Fruit fly (Drosophila melanogaster) whole organism, embryonic: ENCODE data around the gene Spn27A.
A peak's percentile ranks its signal among the peaks of the same experiment; 100 is the strongest.

Experiments used
- Aef1 ChIP-seq: fragments of 200-800 bp; sonication (Bioruptor generic); IDR thresholded peaks from 3 replicates; pipeline ENCODE4 v1.3.6; 2022; ENCODE audit warnings: missing biosample characterization, missing genetic modification characterization
- Blimp-1 ChIP-seq: fragments of 200-800 bp; sonication (Bioruptor generic); optimal IDR thresholded peaks from 3 replicates; lab custom pipeline; 2018; ENCODE audit warnings: missing biosample characterization, missing genetic modification characterization, mild to moderate bottlenecking, moderate library complexity, missing genetic modification reagents
- CG1024 ChIP-seq: fragments of 200-800 bp; sonication (Bioruptor generic); IDR thresholded peaks from 2 replicates; pipeline ENCODE4 v1.3.6; 2022; ENCODE audit warnings: missing biosample characterization, missing genetic modification characterization
- CG10979 ChIP-seq: fragments of 200-800 bp; sonication (Bioruptor generic); optimal IDR thresholded peaks from 2 replicates; lab custom pipeline; 2018; ENCODE audit warnings: missing biosample characterization, mild to moderate bottlenecking, missing genetic modification characterization, moderate library complexity
- CG12104 ChIP-seq: fragments of 200-800 bp; sonication (Bioruptor generic); optimal IDR thresholded peaks from 3 replicates; lab custom pipeline; 2016; ENCODE audit warnings: missing biosample characterization, missing genetic modification characterization
- CG1233 ChIP-seq: fragments of 200-800 bp; sonication (Bioruptor generic); optimal IDR thresholded peaks from 4 replicates; lab custom pipeline; 2018; ENCODE audit warnings: missing biosample characterization, mild to moderate bottlenecking, missing genetic modification characterization
- CG13624 ChIP-seq: fragments of 200-800 bp; sonication (Bioruptor generic); optimal IDR thresholded peaks from 2 replicates; lab custom pipeline; 2016; ENCODE audit warnings: missing biosample characterization, missing genetic modification characterization
- CG14441 ChIP-seq: fragments of 200-800 bp; sonication (Bioruptor generic); IDR thresholded peaks from 2 replicates; pipeline ENCODE4 v1.3.6; 2022; ENCODE audit warnings: missing biosample characterization, missing genetic modification characterization
- CG16815 ChIP-seq: fragments of 200-800 bp; sonication (Bioruptor generic); optimal IDR thresholded peaks from 3 replicates; lab custom pipeline; 2017; ENCODE audit warnings: missing biosample characterization, mild to moderate bottlenecking, missing genetic modification characterization
- CG18764 ChIP-seq: fragments of 200-800 bp; sonication (Bioruptor generic); optimal IDR thresholded peaks from 3 replicates; lab custom pipeline; 2016; ENCODE audit warnings: missing biosample characterization, missing genetic modification characterization
- CG2129 ChIP-seq: fragments of 200-800 bp; sonication (Bioruptor generic); IDR thresholded peaks from 2 replicates; pipeline ENCODE4 v1.3.6; 2022; ENCODE audit warnings: missing biosample characterization, missing genetic modification characterization; ENCODE audit not compliant: partially characterized antibody
- CG2678 ChIP-seq: fragments of 200-800 bp; sonication (Bioruptor generic); optimal IDR thresholded peaks from 3 replicates; lab custom pipeline; 2019; ENCODE audit warnings: missing biosample characterization, mild to moderate bottlenecking, missing genetic modification characterization, moderate library complexity
- CG32532 ChIP-seq: fragments of 200-800 bp; sonication (Bioruptor generic); IDR thresholded peaks from 2 replicates; pipeline ENCODE4 v1.3.6; 2022; ENCODE audit warnings: missing biosample characterization, missing genetic modification characterization
- CG4360 ChIP-seq: fragments of 200-800 bp; sonication (Bioruptor generic); IDR thresholded peaks from 2 replicates; pipeline ENCODE4 v1.3.6; 2022; ENCODE audit warnings: missing biosample characterization, missing genetic modification characterization
- CG7271 ChIP-seq: fragments of 200-800 bp; sonication (Bioruptor generic); optimal IDR thresholded peaks from 2 replicates; lab custom pipeline; 2018; ENCODE audit warnings: missing biosample characterization, mild to moderate bottlenecking, missing genetic modification characterization, moderate library complexity
- CG7786 ChIP-seq: fragments of 200-800 bp; sonication (Bioruptor generic); optimal IDR thresholded peaks from 2 replicates; lab custom pipeline; 2016; ENCODE audit warnings: missing biosample characterization, missing genetic modification characterization
- CG8944 ChIP-seq: fragments of 200-800 bp; sonication (Bioruptor generic); optimal IDR thresholded peaks from 3 replicates; lab custom pipeline; 2016; ENCODE audit warnings: missing biosample characterization, missing genetic modification characterization
- CHES-1-like ChIP-seq: fragments of 200-800 bp; sonication (Bioruptor generic); optimal IDR thresholded peaks from 2 replicates; lab custom pipeline; 2016; ENCODE audit warnings: missing biosample characterization, missing genetic modification characterization
- ERR ChIP-seq: fragments of 200-800 bp; sonication (Bioruptor generic); optimal IDR thresholded peaks from 2 replicates; lab custom pipeline; 2016; ENCODE audit warnings: missing biosample characterization, missing genetic modification characterization
- Ets97D ChIP-seq: fragments of 200-800 bp; sonication (Bioruptor generic); optimal IDR thresholded peaks from 3 replicates; lab custom pipeline; 2016; ENCODE audit warnings: missing biosample characterization, missing genetic modification characterization
- Gsc ChIP-seq: fragments of 200-800 bp; sonication (Bioruptor generic); IDR thresholded peaks from 2 replicates; pipeline ENCODE4 v1.3.6; 2022; ENCODE audit warnings: missing biosample characterization, missing genetic modification characterization
- H15 ChIP-seq: fragments of 200-800 bp; sonication (Bioruptor generic); IDR thresholded peaks from 3 replicates; pipeline ENCODE4 v1.3.6; 2022; ENCODE audit warnings: missing biosample characterization, missing genetic modification characterization
- HHEX ChIP-seq: fragments of 200-800 bp; sonication (Bioruptor generic); optimal IDR thresholded peaks from 3 replicates; lab custom pipeline; 2017; ENCODE audit warnings: missing biosample characterization, mild to moderate bottlenecking, missing genetic modification characterization, missing genetic modification reagents
- MBD-R2 ChIP-seq: fragments of 200-800 bp; sonication (Bioruptor generic); IDR thresholded peaks from 2 replicates; pipeline ENCODE4 v1.3.6; 2022; ENCODE audit warnings: missing biosample characterization, missing genetic modification characterization
- Med ChIP-seq: fragments of 200-800 bp; sonication (Bioruptor generic); peaks from one replicate; lab custom pipeline; 2016; ENCODE audit warnings: missing biosample characterization, missing genetic modification characterization, mild to moderate bottlenecking, inconsistent platforms, moderate library complexity
- Nf-YC ChIP-seq: fragments of 200-800 bp; optimal IDR thresholded peaks from 3 replicates; lab custom pipeline; 2019; ENCODE audit warnings: missing biosample characterization, mild to moderate bottlenecking, missing genetic modification characterization, moderate library complexity
- Optix ChIP-seq: fragments of 200-800 bp; sonication (Bioruptor generic); IDR thresholded peaks from 3 replicates; pipeline ENCODE4 v1.3.6; 2022; ENCODE audit warnings: missing biosample characterization, missing genetic modification characterization
- Ravus ChIP-seq: fragments of 200-800 bp; sonication (Bioruptor generic); IDR thresholded peaks from 2 replicates; pipeline ENCODE4 v1.3.6; 2022; ENCODE audit warnings: missing biosample characterization, missing genetic modification characterization
- Rx ChIP-seq: fragments of 200-800 bp; sonication (Bioruptor generic); IDR thresholded peaks from 2 replicates; pipeline ENCODE4 v1.3.6; 2022; ENCODE audit warnings: missing biosample characterization, missing genetic modification characterization
- Xrp1 ChIP-seq: fragments of 200-800 bp; sonication (Bioruptor generic); IDR thresholded peaks from 2 replicates; pipeline ENCODE4 v1.3.6; 2022; ENCODE audit warnings: missing biosample characterization, missing genetic modification characterization
- ase ChIP-seq: fragments of 200-800 bp; sonication (Bioruptor generic); IDR thresholded peaks from 3 replicates; pipeline ENCODE4 v1.3.6; 2022; ENCODE audit warnings: missing biosample characterization, missing genetic modification characterization
- ato ChIP-seq: fragments of 200-800 bp; sonication (Bioruptor generic); IDR thresholded peaks from 2 replicates; pipeline ENCODE4 v1.3.6; 2022; ENCODE audit warnings: missing biosample characterization, missing genetic modification characterization; ENCODE audit not compliant: partially characterized antibody
- chm ChIP-seq: fragments of 200-800 bp; sonication (Bioruptor generic); IDR thresholded peaks from 2 replicates; pipeline ENCODE4 v1.3.6; 2022; ENCODE audit warnings: missing biosample characterization, missing genetic modification characterization
- dimm ChIP-seq: fragments of 200-800 bp; sonication (Bioruptor generic); IDR thresholded peaks from 2 replicates; pipeline ENCODE4 v1.3.6; 2022; ENCODE audit warnings: missing biosample characterization, missing genetic modification characterization
- ems ChIP-seq: fragments of 200-800 bp; sonication (Bioruptor generic); optimal IDR thresholded peaks from 3 replicates; lab custom pipeline; 2016; ENCODE audit warnings: missing biosample characterization, missing genetic modification characterization
- fu2 ChIP-seq: fragments of 200-800 bp; sonication (Bioruptor generic); optimal IDR thresholded peaks from 2 replicates; lab custom pipeline; 2016; ENCODE audit warnings: missing biosample characterization, missing genetic modification characterization
- ind ChIP-seq: fragments of 200-800 bp; sonication (Bioruptor generic); optimal IDR thresholded peaks from 3 replicates; lab custom pipeline; 2016; ENCODE audit warnings: missing biosample characterization, missing genetic modification characterization
- inv ChIP-seq: fragments of 200-800 bp; sonication (Bioruptor generic); IDR thresholded peaks from 2 replicates; pipeline ENCODE4 v1.3.6; 2022; ENCODE audit warnings: missing biosample characterization, missing genetic modification characterization; ENCODE audit not compliant: partially characterized antibody
- jumu ChIP-seq: fragments of 200-800 bp; sonication (Bioruptor generic); optimal IDR thresholded peaks from 3 replicates; lab custom pipeline; 2016; ENCODE audit warnings: missing biosample characterization, missing genetic modification characterization
- luna ChIP-seq: fragments of 200-800 bp; sonication (Bioruptor generic); optimal IDR thresholded peaks from 2 replicates; lab custom pipeline; 2016; ENCODE audit warnings: missing biosample characterization, missing genetic modification characterization
- maf-S ChIP-seq: fragments of 200-800 bp; sonication (Bioruptor generic); optimal IDR thresholded peaks from 2 replicates; lab custom pipeline; 2016; ENCODE audit warnings: missing biosample characterization, missing genetic modification characterization
- pros ChIP-seq: fragments of 200-800 bp; sonication (Bioruptor generic); optimal IDR thresholded peaks from 3 replicates; lab custom pipeline; 2019; ENCODE audit warnings: missing biosample characterization, mild to moderate bottlenecking, missing genetic modification characterization, moderate library complexity
- rib ChIP-seq: fragments of 200-800 bp; sonication (Bioruptor generic); IDR thresholded peaks from 2 replicates; pipeline ENCODE4 v1.3.6; 2022; ENCODE audit warnings: missing biosample characterization, missing genetic modification characterization
- ro ChIP-seq: fragments of 200-800 bp; sonication (Bioruptor generic); IDR thresholded peaks from 2 replicates; pipeline ENCODE4 v1.3.6; 2022; ENCODE audit warnings: missing biosample characterization, missing genetic modification characterization
- sens-2 ChIP-seq: fragments of 200-800 bp; sonication (Bioruptor generic); IDR thresholded peaks from 2 replicates; pipeline ENCODE4 v1.3.6; 2022; ENCODE audit warnings: missing biosample characterization, missing genetic modification characterization
- seq ChIP-seq: fragments of 200-800 bp; sonication (Bioruptor generic); IDR thresholded peaks from 2 replicates; pipeline ENCODE4 v1.3.6; 2022; ENCODE audit warnings: missing biosample characterization, missing genetic modification characterization
- shn ChIP-seq: fragments of 200-800 bp; sonication (Bioruptor generic); optimal IDR thresholded peaks from 3 replicates; lab custom pipeline; 2016; ENCODE audit warnings: missing biosample characterization, missing genetic modification characterization
- sima ChIP-seq: fragments of 200-800 bp; sonication (Bioruptor generic); optimal IDR thresholded peaks from 2 replicates; lab custom pipeline; 2016; ENCODE audit warnings: missing biosample characterization, missing genetic modification characterization
- sob ChIP-seq: fragments of 200-800 bp; sonication (Bioruptor generic); IDR thresholded peaks from 2 replicates; pipeline ENCODE4 v1.3.6; 2022; ENCODE audit warnings: missing biosample characterization, missing genetic modification characterization
- stc ChIP-seq: fragments of 200-800 bp; sonication (Bioruptor generic); IDR thresholded peaks from 2 replicates; pipeline ENCODE4 v1.3.6; 2022; ENCODE audit warnings: missing biosample characterization, missing genetic modification characterization
- trh ChIP-seq: fragments of 200-800 bp; sonication (Bioruptor generic); optimal IDR thresholded peaks from 2 replicates; lab custom pipeline; 2016; ENCODE audit warnings: missing biosample characterization, missing genetic modification characterization
- tx ChIP-seq: fragments of 200-800 bp; sonication (Bioruptor generic); optimal IDR thresholded peaks from 2 replicates; lab custom pipeline; 2016; ENCODE audit warnings: missing biosample characterization, missing genetic modification characterization

Gene Spn27A

DNA sequence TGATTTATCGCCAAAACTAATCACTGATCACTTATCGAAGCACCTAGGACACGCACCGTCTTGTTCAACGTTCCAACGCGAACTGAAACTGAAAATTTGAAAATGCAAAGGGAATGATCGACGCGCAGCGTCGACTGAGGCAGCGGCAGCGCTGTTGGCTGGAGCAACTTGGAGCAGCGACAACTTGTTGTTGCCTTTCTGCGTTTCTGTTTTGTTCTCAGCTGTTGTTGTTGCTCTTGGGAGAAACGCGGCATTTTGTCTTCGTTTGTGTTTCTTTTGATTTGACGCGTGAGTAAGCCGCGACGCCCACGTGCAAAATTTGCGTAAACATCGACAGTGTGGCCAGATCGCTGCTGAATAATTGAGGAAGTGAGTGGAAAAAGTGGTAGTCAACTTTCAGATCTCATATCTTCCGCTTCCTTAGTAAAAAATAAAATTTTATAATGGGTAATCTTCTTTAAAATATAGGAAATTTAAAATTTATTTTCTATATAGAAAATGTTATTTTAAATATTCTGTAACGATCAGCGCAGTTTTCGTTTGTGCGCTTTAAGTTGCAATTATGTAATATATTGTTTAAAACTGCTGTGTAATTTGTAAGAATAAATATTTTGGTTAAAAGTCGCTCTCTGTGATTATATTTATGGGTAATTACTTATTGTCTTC, 36.0 kb upstream of the Spn27A start, which contains the start of gene Tsp (continued):
- TF ChIP-seq sens-2 (GFP tag; lab: Robert Waterston, UW) (no peak), CG2129 (GFP tag; lab: Robert Waterston, UW) (no peak), Ets97D (GFP tag; lab: Kevin White, UChicago) (peak; percentile 25), Nf-YC (no peak), CG7271 (peak; percentile 25), trh (no peak), MBD-R2 (GFP tag; lab: Robert Waterston, UW) (no peak), CG16815 (GFP tag; lab: Kevin White, UChicago) (no peak), ase (GFP tag; lab: Robert Waterston, UW) (no peak), ato (GFP tag; lab: Robert Waterston, UW) (no peak), CG13624 (no peak), CHES-1-like (GFP tag; lab: Kevin White, UChicago) (no peak), Aef1 (GFP tag; lab: Robert Waterston, UW) (peak; percentile 22; the same call in 1 of the 3 replicates), CG2678 (peak; percentile 8), CG10979 (no peak), CG14441 (GFP tag; lab: Robert Waterston, UW) (no peak), pros (GFP tag; lab: Kevin White, UChicago) (peak; percentile 31), Med (GFP tag; lab: Kevin White, UChicago) (peak; percentile 38), ems (GFP tag; lab: Kevin White, UChicago) (no peak), HHEX (GFP tag; lab: Kevin White, UChicago) (no peak), ERR (no peak), luna (GFP tag; lab: Kevin White, UChicago) (no peak), CG1233 (GFP tag; lab: Kevin White, UChicago) (no peak), tx (GFP tag; lab: Kevin White, UChicago) (no peak), sima (GFP tag; lab: Kevin White, UChicago) (no peak), CG32532 (GFP tag; lab: Robert Waterston, UW) (peak; percentile 20; the same call in 1 of the 2 replicates), Rx (GFP tag; lab: Robert Waterston, UW) (no peak), ind (GFP tag; lab: Kevin White, UChicago) (no peak), Ravus (GFP tag; lab: Robert Waterston, UW) (no peak), Gsc (GFP tag; lab: Robert Waterston, UW) (no peak), rib (GFP tag; lab: Robert Waterston, UW) (no peak), CG8944 (GFP tag; lab: Kevin White, UChicago) (no peak), CG12104 (GFP tag; lab: Kevin White, UChicago) (no peak), seq (peak; percentile 8; the same call in 1 of the 2 replicates), shn (GFP tag; lab: Kevin White, UChicago) (no peak), inv (GFP tag; lab: Robert Waterston, UW) (no peak), CG18764 (GFP tag; lab: Kevin White, UChicago) (no peak), sob (GFP tag; lab: Robert Waterston, UW) (no peak), dimm (GFP tag; lab: Robert Waterston, UW) (no peak), Optix (no peak), Blimp-1 (GFP tag; lab: Kevin White, UChicago) (no peak), chm (GFP tag; lab: Robert Waterston, UW) (peak; percentile 35; the same call in 1 of the 2 replicates), ro (GFP tag; lab: Robert Waterston, UW) (no peak), stc (GFP tag; lab: Robert Waterston, UW) (no peak), CG1024 (GFP tag; lab: Robert Waterston, UW) (no peak), fu2 (GFP tag; lab: Kevin White, UChicago) (no peak), maf-S (GFP tag; lab: Kevin White, UChicago) (no peak), jumu (no peak), H15 (GFP tag; lab: Robert Waterston, UW) (no peak), CG4360 (GFP tag; lab: Robert Waterston, UW) (peak; percentile 93), CG7786 (GFP tag; lab: Kevin White, UChicago) (no peak), Xrp1 (GFP tag; lab: Robert Waterston, UW) (no peak)
